Worm (Caenorhabditis elegans) whole organism, L4/young adult: ENCODE results near the gene nhr-288.

ENCODE experiments used
- W03F9.2 ChIP-seq: fragments of 150-350 bp; optimal IDR thresholded peaks from 2 replicates; lab custom pipeline; 2014; ENCODE audit warnings: missing biosample characterization, missing genetic modification characterization
- dao-5 ChIP-seq: sonication (generic microtip); optimal IDR thresholded peaks from 2 replicates; lab custom pipeline; 2016; ENCODE audit warnings: missing genotype, missing genetic modification characterization, moderate library complexity, missing compliant biosample characterization
- him-1 ChIP-seq: sonication (generic microtip); optimal IDR thresholded peaks from 2 replicates; lab custom pipeline; 2016; ENCODE audit warnings: missing genotype, missing genetic modification reagents, missing genetic modification characterization, missing compliant biosample characterization

- TF ChIP-seq dao-5 (tag; lab: Kevin White, UChicago) (no peak), W03F9.2 (tag; lab: Kevin White, UChicago) (peak; percentile 7), him-1 (no peak)
Measured at ce11 chrV:18346080-18346479, 36.4 kb downstream of the nhr-288 start.
